Fruit fly (Drosophila melanogaster): ENCODE data around the gene CG11854.

CG11854 gene

dm6 chr3R:25258628-25259240 lies 16.9 kb downstream of the CG11854 start, which contains the start of gene CG11857 (continued):
- peak; percentile 99 for TF ChIP-seq MBD-R2 (GFP tag; IDR thresholded peaks at IDR 0.05)
- TF ChIP-seq jing (GFP tag; optimal IDR thresholded peaks at IDR 0.05): peak; percentile 94
- TF ChIP-seq CG7556 (GFP tag; optimal IDR thresholded peaks at IDR 0.05): peak; percentile 96
- peak; percentile 98 for TF ChIP-seq Dek (tag; optimal IDR thresholded peaks at IDR 0.05)
- TF ChIP-seq Jarid2 (GFP tag; optimal IDR thresholded peaks at IDR 0.05): peak; percentile 84
- peak; percentile 97 for TF ChIP-seq CG31224 (GFP tag; IDR thresholded peaks at IDR 0.05)
- TF ChIP-seq Oaz (GFP tag; IDR thresholded peaks at IDR 0.05): peak; percentile 98
- peak; percentile 99 for TF ChIP-seq sisA (GFP tag; IDR thresholded peaks at IDR 0.05)
- TF ChIP-seq CG4820 (GFP tag; optimal IDR thresholded peaks at IDR 0.05): peak; percentile 97
- peak; percentile 93 for TF ChIP-seq CG13296 (GFP tag; optimal IDR thresholded peaks at IDR 0.05)
- TF ChIP-seq CG14050 (GFP tag; IDR thresholded peaks at IDR 0.05): peak; percentile 98
- TF ChIP-seq zen2 (GFP tag; IDR thresholded peaks at IDR 0.05; ENCODE audit: partially characterized antibody): peak; percentile 99
- TF ChIP-seq CG9215 (GFP tag; IDR thresholded peaks at IDR 0.05): peak; percentile 99
- peak; percentile 94 for TF ChIP-seq CG12236 (GFP tag; optimal IDR thresholded peaks at IDR 0.05)
- TF ChIP-seq z (GFP tag; IDR thresholded peaks at IDR 0.05): peak; percentile 70; the same call in 2 of the 3 replicates
- TF ChIP-seq CG9817 (tag; optimal IDR thresholded peaks at IDR 0.05): peak; percentile 99
- peak; percentile 99 for TF ChIP-seq CG11456 (GFP tag; IDR thresholded peaks at IDR 0.05)
- peak; percentile 99 for TF ChIP-seq Mrtf (GFP tag; IDR thresholded peaks at IDR 0.05)
- TF ChIP-seq Scr (GFP tag; IDR thresholded peaks at IDR 0.05; ENCODE audit: partially characterized antibody): peak; percentile 100
- peak; percentile 98 for TF ChIP-seq CG2678 (tag; optimal IDR thresholded peaks at IDR 0.05)
- peak; percentile 100 for TF ChIP-seq hb (GFP tag; IDR thresholded peaks at IDR 0.05; ENCODE audit: partially characterized antibody)
- peak; percentile 98 for TF ChIP-seq CG8924 (tag; optimal IDR thresholded peaks at IDR 0.05)
- peak; percentile 95 for TF ChIP-seq CG7987 (GFP tag; optimal IDR thresholded peaks at IDR 0.05)
- TF ChIP-seq Max (GFP tag; optimal IDR thresholded peaks at IDR 0.05): peak; percentile 98
- TF ChIP-seq grau (tag; optimal IDR thresholded peaks at IDR 0.05): peak; percentile 97
- TF ChIP-seq fd96Cb (tag; optimal IDR thresholded peaks at IDR 0.05): peak; percentile 98
- peak; percentile 90 for TF ChIP-seq CG8281 (tag; optimal IDR thresholded peaks at IDR 0.05)
- TF ChIP-seq CG3065 (GFP tag; optimal IDR thresholded peaks at IDR 0.05): peak; percentile 96
- peak; percentile 78 for TF ChIP-seq fd64A (GFP tag; optimal IDR thresholded peaks at IDR 0.05)
- TF ChIP-seq CG15269 (tag; optimal IDR thresholded peaks at IDR 0.05): peak; percentile 97
- TF ChIP-seq CG1602 (GFP tag; optimal IDR thresholded peaks at IDR 0.05): peak; percentile 99
- TF ChIP-seq YL-1 (GFP tag; optimal IDR thresholded peaks at IDR 0.05): peak; percentile 97
- peak; percentile 96 for TF ChIP-seq slp2 (GFP tag; optimal IDR thresholded peaks at IDR 0.05)
- TF ChIP-seq Drgx (GFP tag; IDR thresholded peaks at IDR 0.05): peak; percentile 96
- TF ChIP-seq CG4707 (GFP tag; optimal IDR thresholded peaks at IDR 0.05): peak; percentile 82
- no peak for TF ChIP-seq pan (optimal IDR thresholded peaks at IDR 0.05)
- peak in 1 of 2 experiments; percentile 99 for TF ChIP-seq pan (GFP tag; optimal IDR thresholded peaks at IDR 0.05 in 1 of 2, IDR thresholded peaks at IDR 0.05 in 1 of 2)
- TF ChIP-seq CG33213 (GFP tag; optimal IDR thresholded peaks at IDR 0.05): peak; percentile 97
- peak; percentile 92 for TF ChIP-seq Asciz (GFP tag; optimal IDR thresholded peaks at IDR 0.05)
- peak; percentile 100 for TF ChIP-seq vnd (GFP tag; IDR thresholded peaks at IDR 0.05; ENCODE audit: partially characterized antibody)
- peak; percentile 95 for TF ChIP-seq Side (GFP tag; optimal IDR thresholded peaks at IDR 0.05)
- TF ChIP-seq CG14667 (GFP tag; IDR thresholded peaks at IDR 0.05): peak; percentile 99
- no peak for TF ChIP-seq nau (GFP tag; optimal IDR thresholded peaks at IDR 0.05)
- TF ChIP-seq ewg (GFP tag; optimal IDR thresholded peaks at IDR 0.05): peak; percentile 92
- TF ChIP-seq al (GFP tag; IDR thresholded peaks at IDR 0.05): peak; percentile 99
- peak; percentile 90 for TF ChIP-seq CG17912 (GFP tag; optimal IDR thresholded peaks at IDR 0.05)
- peak; percentile 89 for TF ChIP-seq Adf1 (GFP tag; IDR thresholded peaks at IDR 0.05)
- peak; percentile 99 for TF ChIP-seq CG17361 (GFP tag; IDR thresholded peaks at IDR 0.05)
- peak; percentile 99 for TF ChIP-seq Ptx1 (GFP tag; IDR thresholded peaks at IDR 0.05)
- TF ChIP-seq CG18619 (GFP tag; optimal IDR thresholded peaks at IDR 0.05): peak; percentile 97
